Fruit fly (Drosophila melanogaster) whole organism, embryonic: Measurements from ENCODE around the gene Hexim.

Experiments
- CG11695 ChIP-seq: fragments of 200-800 bp; sonication (Bioruptor generic); IDR thresholded peaks from 3 replicates; pipeline ENCODE4 v1.3.6; 2022; ENCODE audit warnings: missing biosample characterization, missing genetic modification characterization
- Hand ChIP-seq: fragments of 200-800 bp; sonication (Bioruptor generic); optimal IDR thresholded peaks from 2 replicates; lab custom pipeline; 2017; ENCODE audit warnings: mild to moderate bottlenecking, missing biosample characterization, missing genetic modification reagents, missing genetic modification characterization
- dmrt11E ChIP-seq: fragments of 200-800 bp; sonication (Bioruptor generic); optimal IDR thresholded peaks from 3 replicates; lab custom pipeline; 2018; ENCODE audit warnings: missing biosample characterization, mild to moderate bottlenecking, missing genetic modification characterization, moderate library complexity
- emc ChIP-seq: fragments of 200-800 bp; sonication (Bioruptor generic); optimal IDR thresholded peaks from 2 replicates; lab custom pipeline; 2016; ENCODE audit warnings: missing biosample characterization, missing genetic modification characterization
- psq ChIP-seq: fragments of 200-800 bp; sonication (Bioruptor generic); optimal IDR thresholded peaks from 2 replicates; lab custom pipeline; 2017; ENCODE audit warnings: missing biosample characterization, missing genetic modification characterization

DNA sequence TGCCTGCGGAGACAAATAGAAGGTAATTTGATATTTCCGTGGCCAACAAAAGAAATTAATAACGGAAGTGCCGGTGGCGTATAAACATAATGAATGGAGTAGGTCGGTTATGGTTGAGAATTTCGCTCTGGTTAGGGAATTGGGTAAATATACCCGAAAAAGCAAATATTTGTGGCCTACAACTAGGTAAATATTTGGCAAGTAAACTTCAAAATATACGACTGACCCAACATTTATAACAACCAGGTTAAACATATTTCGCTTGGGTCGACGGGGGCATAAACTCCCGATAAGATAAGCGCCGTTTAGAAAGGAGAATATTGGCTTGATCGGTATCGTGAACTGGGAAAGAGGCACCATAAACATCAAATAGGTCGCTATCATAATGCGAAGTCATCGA is 11.6 kb downstream of the Hexim start:
- no peak for TF ChIP-seq emc (GFP tag; lab: Kevin White, UChicago)
- no peak for TF ChIP-seq Hand
- TF ChIP-seq psq (GFP tag; lab: Kevin White, UChicago) = no peak
- peak; percentile 42; the same call in 1 of the 3 replicates for TF ChIP-seq CG11695 (GFP tag; lab: Robert Waterston, UW)
- peak; percentile 88 for TF ChIP-seq dmrt11E (tag; lab: Kevin White, UChicago)
